Worm (Caenorhabditis elegans) whole organism, midembryonic: ENCODE measurements around the gene C36B7.3.

ENCODE experiments used
- T22C8.4 ChIP-seq: fragments of 200-800 bp; sonication (Bioruptor generic); IDR thresholded peaks from 2 replicates; pipeline ENCODE4 v1.3.6; 2022; ENCODE audit warnings: missing genetic modification characterization, missing compliant biosample characterization
- cog-1 ChIP-seq: sonication (generic microtip); optimal IDR thresholded peaks from 2 replicates; lab custom pipeline; 2016; ENCODE audit warnings: missing genetic modification characterization, missing compliant biosample characterization
- flt-1 ChIP-seq: fragments of 200-800 bp; sonication (Bioruptor generic); IDR thresholded peaks from 2 replicates; pipeline ENCODE4 v1.3.6; 2022; ENCODE audit warnings: missing genetic modification characterization, missing compliant biosample characterization
- klf-2 ChIP-seq: fragments of 200-800 bp; sonication (Bioruptor generic); conservative IDR thresholded peaks from 2 replicates; pipeline ENCODE4 v1.3.6; 2022; ENCODE audit warnings: missing genetic modification reagents, missing genetic modification characterization, missing compliant biosample characterization
- med-1 ChIP-seq: sonication (generic microtip); optimal IDR thresholded peaks from 2 replicates; lab custom pipeline; 2017; ENCODE audit warnings: missing genetic modification characterization, mild to moderate bottlenecking, missing compliant biosample characterization, antibody characterized with exemption, missing genetic modification reagents; ENCODE audit not compliant: insufficient read depth
- ref-1 ChIP-seq: fragments of 200-800 bp; sonication (Bioruptor generic); conservative IDR thresholded peaks from 2 replicates; pipeline ENCODE4 v1.3.6; 2022; ENCODE audit warnings: missing genetic modification reagents, missing genetic modification characterization, missing compliant biosample characterization
- tab-1 ChIP-seq: fragments of 200-800 bp; sonication (Bioruptor generic); IDR thresholded peaks from 2 replicates; pipeline ENCODE4 v1.3.6; 2022; ENCODE audit warnings: missing genetic modification characterization, missing compliant biosample characterization
- ztf-23 ChIP-seq: fragments of 200-800 bp; sonication (Bioruptor generic); IDR thresholded peaks from 2 replicates; pipeline ENCODE4 v1.3.6; 2022; ENCODE audit warnings: missing genetic modification reagents, missing genetic modification characterization, missing compliant biosample characterization
- ztf-29 ChIP-seq: fragments of 200-800 bp; sonication (Bioruptor generic); IDR thresholded peaks from 2 replicates; pipeline ENCODE4 v1.3.6; 2022; ENCODE audit warnings: missing genetic modification reagents, missing genetic modification characterization, missing compliant biosample characterization

The C36B7.3 gene

ce11 chrX:7085067-7085466 lies 16.5 kb upstream of the C36B7.3 start, which contains the start of gene Y1B5A.1:
Y1B5A.1 (plus strand) TSS chrX:7085367.
- TF ChIP-seq T22C8.4 (no peak), ref-1 (no peak), ztf-23 (no peak), cog-1 (no peak)

ce11 chrX:7085912-7086311 lies 15.7 kb upstream of the C36B7.3 start, which contains the start of gene C36B7.4:
C36B7.4 (minus strand) TSS chrX:7086012.
- TF ChIP-seq flt-1 (GFP tag; lab: Robert Waterston, UW) (no peak), ztf-23 (no peak), klf-2 (GFP tag; lab: Robert Waterston, UW) (no peak), T22C8.4 (no peak), ztf-29 (no peak), med-1 (GFP tag; lab: Kevin White, UChicago) (no peak), ref-1 (no peak), cog-1 (no peak), tab-1 (GFP tag; lab: Robert Waterston, UW) (no peak)

DNA sequence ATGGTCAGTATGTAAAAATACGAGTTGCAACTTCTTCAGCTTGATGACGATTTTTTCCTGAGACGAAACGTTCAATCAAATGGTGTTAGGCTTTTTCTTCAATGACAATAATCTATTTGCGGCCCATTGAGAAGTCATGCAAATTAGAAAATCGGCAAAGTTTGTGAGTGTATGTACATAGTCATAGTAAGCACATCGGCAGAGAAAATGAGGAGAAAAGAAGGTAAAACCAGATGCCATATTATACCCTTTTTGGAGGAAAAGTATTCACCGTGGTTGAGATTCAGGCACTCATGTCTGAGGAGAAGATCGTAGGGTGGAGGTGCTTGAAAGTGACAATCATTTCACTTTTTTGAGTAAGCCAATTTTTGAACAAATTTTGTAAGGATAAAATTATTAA lies 5.2 kb upstream of the C36B7.3 start, which contains the start of gene C36B7.5:
TSS of gene C36B7.5 (minus strand) at position 101 of the 400 bp plus-strand sequence.
- no peak for TF ChIP-seq ztf-23
- TF ChIP-seq med-1 (GFP tag; lab: Kevin White, UChicago): no peak
- TF ChIP-seq klf-2 (GFP tag; lab: Robert Waterston, UW): no peak
- TF ChIP-seq ref-1: no peak

ce11 chrX:7099049-7099448 lies 2.5 kb upstream of the C36B7.3 start:
- TF ChIP-seq klf-2 (GFP tag; lab: Robert Waterston, UW): no peak
- no peak for TF ChIP-seq ztf-29
- no peak for TF ChIP-seq cog-1
- TF ChIP-seq med-1 (GFP tag; lab: Kevin White, UChicago): no peak
- TF ChIP-seq ref-1: no peak
- TF ChIP-seq T22C8.4: no peak
- TF ChIP-seq flt-1 (GFP tag; lab: Robert Waterston, UW): no peak
- TF ChIP-seq tab-1 (GFP tag; lab: Robert Waterston, UW): no peak
- no peak for TF ChIP-seq ztf-23

DNA sequence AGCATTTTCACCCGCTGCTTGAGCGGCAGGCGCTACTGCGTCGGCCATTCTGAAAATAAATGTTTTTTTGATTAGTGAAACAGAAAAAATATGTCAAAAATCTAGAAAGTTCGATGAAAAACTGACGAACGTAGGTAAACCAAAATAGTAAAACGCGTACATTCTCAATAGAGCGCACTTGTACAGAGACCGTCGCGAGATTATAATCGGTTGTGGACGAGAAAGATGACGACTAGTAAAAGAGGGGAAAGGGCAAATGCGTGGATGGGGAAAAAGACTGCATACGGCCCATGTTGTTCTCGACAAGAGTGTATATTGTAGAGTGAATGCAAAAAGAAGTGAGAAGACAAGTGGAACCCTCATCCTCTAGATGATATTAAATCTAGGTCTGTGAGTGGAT lies 1.3 kb upstream of the C36B7.3 start, which contains the start of gene C36B7.6:
TSS of gene C36B7.6 (minus strand) at position 49 of the 400 bp plus-strand sequence.
- TF ChIP-seq med-1 (GFP tag; lab: Kevin White, UChicago) (no peak), tab-1 (GFP tag; lab: Robert Waterston, UW) (no peak), klf-2 (GFP tag; lab: Robert Waterston, UW) (no peak), ref-1 (no peak), flt-1 (GFP tag; lab: Robert Waterston, UW) (no peak), cog-1 (no peak), ztf-23 (no peak), T22C8.4 (no peak), ztf-29 (no peak)

ce11 chrX:7106103-7106502 lies 4.5 kb downstream of the C36B7.3 start, which contains the start of gene C36B7.2:
C36B7.2 (plus strand) TSS chrX:7106403.
- TF ChIP-seq cog-1 (no peak), tab-1 (GFP tag; lab: Robert Waterston, UW) (no peak), ztf-29 (no peak), flt-1 (GFP tag; lab: Robert Waterston, UW) (no peak), T22C8.4 (no peak), ref-1 (no peak), klf-2 (GFP tag; lab: Robert Waterston, UW) (no peak), ztf-23 (no peak), med-1 (GFP tag; lab: Kevin White, UChicago) (no peak)

DNA sequence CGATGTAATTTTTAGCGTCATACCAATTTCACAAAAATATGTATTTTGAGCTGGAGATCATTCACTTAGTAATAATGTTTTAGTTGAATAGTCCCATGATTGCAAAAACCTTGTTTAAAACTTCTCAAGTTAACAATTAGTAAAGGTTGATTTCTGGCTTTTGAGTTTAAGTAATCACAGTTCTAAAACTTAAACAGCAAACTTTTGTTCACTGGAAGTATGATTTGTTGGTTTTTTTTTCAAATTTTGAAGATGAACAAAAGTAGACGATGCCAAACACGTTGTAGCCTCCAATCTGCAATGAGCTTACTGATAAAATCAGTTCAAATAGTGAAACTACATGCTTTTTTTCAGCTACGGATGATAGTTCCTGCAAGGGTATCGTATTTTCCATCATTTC lies 11.0 kb downstream of the C36B7.3 start, which contains the start of gene C36B7.1:
TSS of gene C36B7.1 (plus strand) at position 301 of the 400 bp plus-strand sequence.
- TF ChIP-seq ref-1 (no peak), ztf-23 (no peak), tab-1 (GFP tag; lab: Robert Waterston, UW) (no peak), T22C8.4 (no peak), flt-1 (GFP tag; lab: Robert Waterston, UW) (no peak)

- TF ChIP-seq cog-1 (no peak), tab-1 (GFP tag; lab: Robert Waterston, UW) (no peak), flt-1 (GFP tag; lab: Robert Waterston, UW) (no peak), ztf-23 (no peak), ztf-29 (no peak), med-1 (GFP tag; lab: Kevin White, UChicago) (no peak), klf-2 (GFP tag; lab: Robert Waterston, UW) (no peak), T22C8.4 (no peak), ref-1 (no peak)
Observed at ce11 chrX:7116896-7117295, 15.3 kb downstream of the C36B7.3 start, which contains the start of gene hen-1. hen-1 (minus strand) TSS chrX:7116996.

DNA sequence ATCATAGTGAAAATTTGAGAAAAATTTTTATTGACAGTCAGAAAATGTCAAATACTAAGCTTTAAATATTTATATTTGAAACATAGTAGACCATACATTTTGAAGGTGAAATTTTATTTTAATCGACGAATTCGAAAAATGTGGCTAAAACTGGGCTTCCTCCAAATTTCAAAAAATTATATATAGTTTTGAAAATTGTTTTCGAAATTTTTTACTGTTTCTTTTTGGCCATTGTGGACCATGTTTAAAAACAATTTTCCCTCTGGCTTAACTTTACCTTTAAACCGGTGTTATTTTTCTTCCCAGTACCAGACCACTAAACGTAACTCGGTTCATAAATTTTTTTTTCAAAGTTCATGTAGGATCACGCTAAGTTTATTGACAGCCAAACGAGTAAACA lies 21.1 kb downstream of the C36B7.3 start:
- no peak for TF ChIP-seq ztf-29
- TF ChIP-seq klf-2 (GFP tag; lab: Robert Waterston, UW): no peak
- TF ChIP-seq flt-1 (GFP tag; lab: Robert Waterston, UW): no peak
- TF ChIP-seq med-1 (GFP tag; lab: Kevin White, UChicago): no peak
- TF ChIP-seq T22C8.4: no peak
- TF ChIP-seq cog-1: no peak
- no peak for TF ChIP-seq ztf-23
- no peak for TF ChIP-seq tab-1 (GFP tag; lab: Robert Waterston, UW)
- TF ChIP-seq ref-1: no peak

DNA sequence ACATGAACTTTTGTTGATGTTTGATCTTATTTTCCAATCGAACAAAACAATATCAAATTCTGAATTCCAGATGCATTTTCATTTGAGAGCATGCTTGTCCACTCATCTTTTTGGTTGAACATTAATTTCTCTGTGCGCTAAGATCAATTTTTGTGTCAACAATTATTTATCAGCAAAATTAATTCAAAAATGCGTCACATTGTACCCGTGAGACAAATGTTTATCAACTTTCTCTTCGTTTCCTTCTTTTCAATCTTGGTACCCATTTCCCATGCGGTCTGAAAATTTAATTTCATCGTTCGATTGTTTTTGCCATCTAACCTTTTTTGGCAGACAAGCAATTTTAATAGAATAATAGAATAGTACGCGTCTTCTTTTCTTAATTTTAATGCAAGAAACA lies 22.5 kb downstream of the C36B7.3 start:
- TF ChIP-seq T22C8.4 (no peak), tab-1 (GFP tag; lab: Robert Waterston, UW) (no peak), ref-1 (no peak), med-1 (GFP tag; lab: Kevin White, UChicago) (no peak), flt-1 (GFP tag; lab: Robert Waterston, UW) (no peak)

- TF ChIP-seq tab-1 (GFP tag; lab: Robert Waterston, UW) (no peak), klf-2 (GFP tag; lab: Robert Waterston, UW) (no peak), cog-1 (no peak), ref-1 (no peak), T22C8.4 (no peak), flt-1 (GFP tag; lab: Robert Waterston, UW) (no peak), med-1 (GFP tag; lab: Kevin White, UChicago) (no peak), ztf-29 (no peak), ztf-23 (no peak)
Observed at ce11 chrX:7125178-7125577, 23.6 kb downstream of the C36B7.3 start.
